Fruit fly (Drosophila melanogaster) whole organism, wandering third instar larva: ENCODE results near the gene TyrR.

Experiments used
- Abd-B ChIP-seq: fragments of >200 bp; optimal IDR thresholded peaks from 2 replicates; lab custom pipeline; 2017; ENCODE audit warnings: missing biosample characterization, missing genetic modification characterization
- CG32264 ChIP-seq: fragments of 200-800 bp; sonication (Bioruptor generic); optimal IDR thresholded peaks from 2 replicates; lab custom pipeline; 2016; ENCODE audit warnings: missing biosample characterization, missing genetic modification characterization
- CG9705 ChIP-seq: fragments of 200-800 bp; sonication (Bioruptor generic); optimal IDR thresholded peaks from 2 replicates; lab custom pipeline; 2018; ENCODE audit warnings: missing biosample characterization, mild to moderate bottlenecking, missing genetic modification characterization
- CrebA ChIP-seq: fragments of 200-800 bp; sonication (Bioruptor generic); optimal IDR thresholded peaks from 2 replicates; lab custom pipeline; 2016; ENCODE audit warnings: missing biosample characterization, mild to moderate bottlenecking, missing genetic modification characterization, borderline replicate concordance
- Dfd ChIP-seq: fragments of >200 bp; optimal IDR thresholded peaks from 2 replicates; lab custom pipeline; 2017; ENCODE audit warnings: missing biosample characterization, missing genetic modification characterization
- Dif ChIP-seq: fragments of 200-275, 200-300 bp; sonication (Bioruptor generic); optimal IDR thresholded peaks from 2 replicates; lab custom pipeline; 2018; ENCODE audit warnings: missing biosample characterization, missing genetic modification characterization; ENCODE audit not compliant: partially characterized antibody
- GATAd ChIP-seq: sonication (Bioruptor generic); optimal IDR thresholded peaks from 2 replicates; lab custom pipeline; 2016; ENCODE audit warnings: missing biosample characterization, missing genetic modification characterization
- HLH106 ChIP-seq: fragments of 200-800 bp; optimal IDR thresholded peaks from 3 replicates; lab custom pipeline; 2019; ENCODE audit warnings: missing biosample characterization, mild to moderate bottlenecking, missing genetic modification characterization, moderate library complexity
- Hnf4 ChIP-seq: fragments of 200-800 bp; sonication (Bioruptor generic); optimal IDR thresholded peaks from 2 replicates; lab custom pipeline; 2016; ENCODE audit warnings: missing biosample characterization, mild to moderate bottlenecking, missing genetic modification characterization
- Hr78 ChIP-seq: fragments of >200 bp; optimal IDR thresholded peaks from 2 replicates; lab custom pipeline; 2017; ENCODE audit warnings: missing biosample characterization, missing genetic modification characterization
- Hr83 ChIP-seq: fragments of 200-300 bp; sonication (Bioruptor generic); optimal IDR thresholded peaks from 2 replicates; lab custom pipeline; 2016; ENCODE audit warnings: missing biosample characterization, mild to moderate bottlenecking, missing genetic modification characterization, moderate library complexity; ENCODE audit not compliant: poor library complexity, severe bottlenecking
- Jra ChIP-seq: sonication (Bioruptor generic); optimal IDR thresholded peaks from 2 replicates; lab custom pipeline; 2016; ENCODE audit warnings: missing biosample characterization, missing genetic modification characterization
- Mio ChIP-seq: sonication (Bioruptor generic); optimal IDR thresholded peaks from 2 replicates; lab custom pipeline; 2016; ENCODE audit warnings: missing biosample characterization, missing genetic modification characterization
- Myc ChIP-seq: fragments of >200 bp; optimal IDR thresholded peaks from 2 replicates; lab custom pipeline; 2017
- N ChIP-seq: fragments of >200 bp; optimal IDR thresholded peaks from 2 replicates; lab custom pipeline; 2018; ENCODE audit warnings: missing biosample characterization, missing external identifiers, missing genetic modification characterization
- OdsH ChIP-seq: fragments of 200-800 bp; sonication (Bioruptor generic); optimal IDR thresholded peaks from 2 replicates; lab custom pipeline; 2016; ENCODE audit warnings: missing biosample characterization, mild to moderate bottlenecking, missing genetic modification characterization
- Rel ChIP-seq, 2 experiments: fragments of 200-800 bp; sonication (Bioruptor generic) in 1 of 2; optimal IDR thresholded peaks; 2 replicates in 1 of 2; 3 replicates in 1 of 2; lab custom pipeline; 2016 to 2019; ENCODE audit warnings: mild to moderate bottlenecking in 2 of 2, missing biosample characterization in 2 of 2, missing genetic modification characterization in 2 of 2, moderate library complexity in 1 of 2
- Sp1 ChIP-seq: fragments of 200-800 bp; sonication (Bioruptor generic); optimal IDR thresholded peaks from 3 replicates; lab custom pipeline; 2019; ENCODE audit warnings: missing biosample characterization, mild to moderate bottlenecking, missing genetic modification characterization, moderate library complexity
- Vsx2 ChIP-seq: fragments of 200-300, 225-300 bp; sonication (Bioruptor generic); optimal IDR thresholded peaks from 2 replicates; lab custom pipeline; 2018; ENCODE audit warnings: missing biosample characterization, missing genetic modification characterization; ENCODE audit not compliant: partially characterized antibody
- br ChIP-seq: fragments of 200-800 bp; sonication (Bioruptor generic); optimal IDR thresholded peaks from 2 replicates; lab custom pipeline; 2016; ENCODE audit warnings: missing biosample characterization, missing genetic modification characterization
- brk ChIP-seq: fragments of 200-800 bp; sonication (Bioruptor generic); optimal IDR thresholded peaks from 2 replicates; lab custom pipeline; 2016; ENCODE audit warnings: missing biosample characterization, mild to moderate bottlenecking, missing genetic modification characterization
- dl ChIP-seq, 2 experiments: fragments of 175-275, 200-275 bp in 1 of 2; fragments of 200-275 bp in 1 of 2; sonication (Bioruptor generic); optimal IDR thresholded peaks; lab custom pipeline; 2018; ENCODE audit warnings: mild to moderate bottlenecking in 2 of 2, missing biosample characterization in 2 of 2, missing genetic modification characterization in 2 of 2, moderate library complexity in 2 of 2; ENCODE audit not compliant: partially characterized antibody in 2 of 2, insufficient read depth in 1 of 2
- dmrt93B ChIP-seq: fragments of 200-800 bp; sonication (Bioruptor generic); optimal IDR thresholded peaks from 2 replicates; lab custom pipeline; 2018; ENCODE audit warnings: missing biosample characterization, mild to moderate bottlenecking, missing genetic modification characterization
- dsf ChIP-seq: sonication (Bioruptor generic); optimal IDR thresholded peaks from 2 replicates; lab custom pipeline; 2016; ENCODE audit warnings: missing biosample characterization, missing genetic modification characterization, borderline replicate concordance
- ey ChIP-seq: fragments of 200-800 bp; sonication (Bioruptor generic); optimal IDR thresholded peaks from 2 replicates; lab custom pipeline; 2016; ENCODE audit warnings: missing biosample characterization, missing genetic modification characterization
- foxo ChIP-seq, 2 experiments: fragments of 200-800 bp; sonication (Bioruptor generic); optimal IDR thresholded peaks; 2 replicates in 1 of 2; 3 replicates in 1 of 2; lab custom pipeline; 2016 to 2017; ENCODE audit warnings: missing biosample characterization in 2 of 2, missing genetic modification characterization in 2 of 2
- fru ChIP-seq: fragments of 200-800 bp; sonication (Bioruptor generic); optimal IDR thresholded peaks from 3 replicates; lab custom pipeline; 2016; ENCODE audit warnings: missing biosample characterization, mild to moderate bottlenecking, missing genetic modification characterization
- h ChIP-seq: fragments of 200-800 bp; sonication (Bioruptor generic); optimal IDR thresholded peaks from 3 replicates; lab custom pipeline; 2016; ENCODE audit warnings: missing biosample characterization, mild to moderate bottlenecking, missing genetic modification characterization
- jim ChIP-seq: fragments of 175-275, 200-325 bp; sonication (Bioruptor generic); optimal IDR thresholded peaks from 2 replicates; lab custom pipeline; 2016; ENCODE audit warnings: missing biosample characterization, mild to moderate bottlenecking, missing genetic modification characterization
- lola ChIP-seq: fragments of >200 bp; optimal IDR thresholded peaks from 2 replicates; lab custom pipeline; 2017; ENCODE audit warnings: missing biosample characterization, missing genetic modification characterization
- pan ChIP-seq: fragments of >200 bp; optimal IDR thresholded peaks from 2 replicates; lab custom pipeline; 2017
- psq ChIP-seq: fragments of 200-800 bp; sonication (Bioruptor generic); optimal IDR thresholded peaks from 3 replicates; lab custom pipeline; 2017; ENCODE audit warnings: missing biosample characterization, mild to moderate bottlenecking, missing genetic modification characterization, moderate library complexity
- rgr ChIP-seq: fragments of 200-800 bp; sonication (Bioruptor generic); optimal IDR thresholded peaks from 3 replicates; lab custom pipeline; 2016; ENCODE audit warnings: missing biosample characterization, mild to moderate bottlenecking, missing genetic modification characterization
- sage ChIP-seq: fragments of 200-800 bp; sonication (Bioruptor generic); optimal IDR thresholded peaks from 2 replicates; lab custom pipeline; 2016; ENCODE audit warnings: missing biosample characterization, mild to moderate bottlenecking, missing genetic modification characterization
- sv ChIP-seq: fragments of 200-800 bp; sonication (Bioruptor generic); optimal IDR thresholded peaks from 3 replicates; lab custom pipeline; 2016; ENCODE audit warnings: missing biosample characterization, missing genetic modification characterization
- tai ChIP-seq: sonication (Bioruptor generic); optimal IDR thresholded peaks from 2 replicates; lab custom pipeline; 2016; ENCODE audit warnings: missing biosample characterization, missing genetic modification characterization
- usp ChIP-seq: fragments of >200 bp; optimal IDR thresholded peaks from 2 replicates; lab custom pipeline; 2017; ENCODE audit warnings: missing biosample characterization, missing genetic modification characterization
- woc ChIP-seq: sonication (Bioruptor generic); optimal IDR thresholded peaks from 2 replicates; lab custom pipeline; 2016; ENCODE audit warnings: missing biosample characterization, mild to moderate bottlenecking, missing genetic modification characterization

Gene TyrR

DNA sequence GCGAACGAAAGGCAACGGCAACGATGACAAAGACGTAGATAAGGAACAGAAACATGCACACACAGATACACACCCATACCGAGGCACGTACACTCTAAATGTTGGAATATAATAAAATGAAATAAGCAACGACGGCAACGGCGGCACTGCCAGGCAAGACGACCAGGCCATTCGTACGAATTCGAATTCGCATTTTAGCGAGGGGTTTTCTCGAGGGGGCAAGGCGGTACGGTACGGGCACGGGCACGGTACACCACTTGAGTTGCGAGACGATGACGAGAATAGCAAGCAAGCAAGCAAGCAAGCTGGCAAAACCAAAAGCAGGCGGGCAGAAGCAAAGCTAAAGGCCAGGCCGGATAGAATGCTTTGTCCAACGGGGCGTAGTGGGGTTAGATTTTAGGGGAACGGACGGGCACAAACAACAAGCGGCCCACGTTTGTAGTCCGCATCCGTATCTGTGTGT is 61.8 kb downstream of the TyrR start:
- TF ChIP-seq sage (GFP tag; lab: Kevin White, UChicago) (no peak), Vsx2 (GFP tag; lab: Kevin White, UChicago) (no peak), dsf (GFP tag; lab: Kevin White, UChicago) (no peak), N (GFP tag; lab: Kevin White, UChicago) (peak; percentile 15), Rel (GFP tag; optimal IDR thresholded peaks at IDR 0.05; lab: Kevin White, UChicago) (peak; percentile 72), Rel (tag; optimal IDR thresholded peaks at IDR 0.05; lab: Kevin White, UChicago) (peak; percentile 86), CG9705 (GFP tag; lab: Kevin White, UChicago) (no peak), Hnf4 (peak; percentile 63), Myc (no peak), Dif (peak; percentile 80), dmrt93B (GFP tag; lab: Kevin White, UChicago) (no peak), OdsH (GFP tag; lab: Kevin White, UChicago) (no peak), GATAd (no peak), h (peak; percentile 59), HLH106 (tag; lab: Kevin White, UChicago) (peak; percentile 24), usp (no peak), lola (no peak), brk (GFP tag; lab: Kevin White, UChicago) (no peak), ey (GFP tag; lab: Kevin White, UChicago) (no peak), tai (GFP tag; lab: Kevin White, UChicago) (no peak), Dfd (GFP tag; lab: Kevin White, UChicago) (no peak), woc (GFP tag; lab: Kevin White, UChicago) (no peak), sv (GFP tag; lab: Kevin White, UChicago) (no peak), Mio (GFP tag; lab: Kevin White, UChicago) (no peak), dl (GFP tag; optimal IDR thresholded peaks at IDR 0.05; lab: Kevin White, UChicago; ENCODE audit: insufficient read depth in 1 of 2, partially characterized antibody in 2 of 2) (peak in 1 of 2 experiments; percentile 15), jim (GFP tag; lab: Kevin White, UChicago) (no peak), br (peak; percentile 28), Jra (peak; percentile 63), psq (GFP tag; lab: Kevin White, UChicago) (peak; percentile 79), pan (no peak), rgr (GFP tag; lab: Kevin White, UChicago) (peak; percentile 53), Sp1 (GFP tag; lab: Kevin White, UChicago) (peak; percentile 21), Hr83 (GFP tag; lab: Kevin White, UChicago) (peak; percentile 93), CrebA (GFP tag; lab: Kevin White, UChicago) (peak; percentile 91), Hr78 (GFP tag; lab: Kevin White, UChicago) (no peak), foxo (GFP tag; optimal IDR thresholded peaks at IDR 0.05; lab: Kevin White, UChicago) (peak in 1 of 2 experiments; percentile 8), fru (GFP tag; lab: Kevin White, UChicago) (peak; percentile 30), CG32264 (GFP tag; lab: Kevin White, UChicago) (peak; percentile 34), Abd-B (no peak)

DNA sequence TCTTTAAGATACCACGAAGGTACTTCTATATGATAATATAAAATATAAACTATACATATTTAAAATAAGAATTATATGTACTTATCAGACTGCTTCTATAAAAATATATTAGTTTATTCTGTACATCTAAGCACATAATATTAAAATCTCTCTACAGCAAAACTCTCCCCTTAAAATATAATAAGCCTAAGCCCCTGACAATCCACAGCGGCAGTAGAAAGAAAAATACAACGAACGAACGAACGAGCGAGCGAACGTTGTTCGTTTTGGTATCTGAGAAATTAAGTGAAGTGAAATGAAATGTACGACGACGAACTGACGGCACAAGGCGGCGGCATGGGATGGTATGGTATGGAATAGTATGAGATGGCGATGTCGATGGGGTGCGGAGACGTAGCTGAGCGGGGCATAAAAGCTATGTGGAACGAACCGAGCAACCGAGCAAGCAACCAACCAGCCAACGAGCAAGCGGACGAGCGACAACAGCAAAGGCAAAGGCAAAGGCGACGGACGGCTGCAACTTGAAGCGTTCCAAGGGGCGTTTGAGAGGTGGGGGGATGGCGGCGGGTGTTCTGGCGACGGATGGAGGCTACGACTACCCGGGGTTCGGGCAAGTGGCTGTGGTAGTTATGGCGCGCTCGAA is 62.4 kb downstream of the TyrR start:
- TF ChIP-seq Mio (GFP tag; lab: Kevin White, UChicago) (no peak), brk (GFP tag; lab: Kevin White, UChicago) (peak; percentile 97), CrebA (GFP tag; lab: Kevin White, UChicago) (no peak), Sp1 (GFP tag; lab: Kevin White, UChicago) (peak; percentile 99), Dfd (GFP tag; lab: Kevin White, UChicago) (peak; percentile 66), Dif (peak; percentile 47), psq (GFP tag; lab: Kevin White, UChicago) (peak; percentile 98), Abd-B (no peak), Hnf4 (no peak), h (peak; percentile 91), ey (GFP tag; lab: Kevin White, UChicago) (peak; percentile 93), lola (no peak), OdsH (GFP tag; lab: Kevin White, UChicago) (peak; percentile 99), sv (GFP tag; lab: Kevin White, UChicago) (peak; percentile 89), Jra (peak; percentile 75), CG32264 (GFP tag; lab: Kevin White, UChicago) (peak; percentile 67), tai (GFP tag; lab: Kevin White, UChicago) (no peak), Hr83 (GFP tag; lab: Kevin White, UChicago) (peak; percentile 40), Rel (GFP tag; optimal IDR thresholded peaks at IDR 0.05; lab: Kevin White, UChicago) (peak; percentile 79), Rel (tag; optimal IDR thresholded peaks at IDR 0.05; lab: Kevin White, UChicago) (peak; percentile 98), HLH106 (tag; lab: Kevin White, UChicago) (peak; percentile 99), br (peak; percentile 88), Vsx2 (GFP tag; lab: Kevin White, UChicago) (no peak), pan (no peak), CG9705 (GFP tag; lab: Kevin White, UChicago) (peak; percentile 97), Hr78 (GFP tag; lab: Kevin White, UChicago) (no peak), sage (GFP tag; lab: Kevin White, UChicago) (peak; percentile 91), GATAd (no peak), usp (no peak), Myc (no peak), dl (GFP tag; optimal IDR thresholded peaks at IDR 0.05; lab: Kevin White, UChicago; ENCODE audit: insufficient read depth in 1 of 2, partially characterized antibody in 2 of 2) (peak; percentile 14 to 67), jim (GFP tag; lab: Kevin White, UChicago) (no peak), woc (GFP tag; lab: Kevin White, UChicago) (peak; percentile 82), dsf (GFP tag; lab: Kevin White, UChicago) (no peak), foxo (GFP tag; optimal IDR thresholded peaks at IDR 0.05; lab: Kevin White, UChicago) (peak in 1 of 2 experiments; percentile 99), N (GFP tag; lab: Kevin White, UChicago) (no peak), rgr (GFP tag; lab: Kevin White, UChicago) (peak; percentile 98), fru (GFP tag; lab: Kevin White, UChicago) (peak; percentile 96), dmrt93B (GFP tag; lab: Kevin White, UChicago) (peak; percentile 97)
